Worm (Caenorhabditis elegans) whole organism, L2 larva: ENCODE results near the gene C15H11.13.

Source experiments
- R02D3.7 ChIP-seq: fragments of 150-350 bp; optimal IDR thresholded peaks from 2 replicates; lab custom pipeline; 2014; ENCODE audit warnings: missing biosample characterization, missing genetic modification characterization
- ZK546.5 ChIP-seq: sonication (generic microtip); optimal IDR thresholded peaks from 2 replicates; lab custom pipeline; 2017; ENCODE audit warnings: missing biosample characterization, missing genetic modification characterization
- aly-2 ChIP-seq: fragments of 150-350 bp; optimal IDR thresholded peaks from 2 replicates; lab custom pipeline; 2014; ENCODE audit warnings: missing biosample characterization, missing genetic modification characterization
- ama-1 ChIP-seq: fragments of 150-350 bp; optimal IDR thresholded peaks from 2 replicates; lab custom pipeline; 2018; ENCODE audit warnings: inconsistent platforms
- blmp-1 ChIP-seq: sonication (generic microtip); optimal IDR thresholded peaks from 2 replicates; lab custom pipeline; 2017; ENCODE audit warnings: missing genetic modification characterization, mild to moderate bottlenecking, missing compliant biosample characterization, antibody characterized with exemption, moderate library complexity; ENCODE audit not compliant: insufficient read depth
- dmd-4 ChIP-seq: sonication (generic microtip); optimal IDR thresholded peaks from 2 replicates; lab custom pipeline; 2017; ENCODE audit warnings: missing biosample characterization, missing genetic modification characterization
- lin-11 ChIP-seq: fragments of 150-350 bp; sonication (generic microtip); optimal IDR thresholded peaks from 2 replicates; lab custom pipeline; 2014; ENCODE audit warnings: missing biosample characterization, missing genetic modification characterization, inconsistent platforms, mixed read lengths
- nhr-11 ChIP-seq: fragments of 150-350 bp; optimal IDR thresholded peaks from 2 replicates; lab custom pipeline; 2014; ENCODE audit warnings: missing biosample characterization, missing genetic modification characterization
- nhr-77 ChIP-seq: fragments of 150-350 bp; optimal IDR thresholded peaks from 2 replicates; lab custom pipeline; 2014; ENCODE audit warnings: missing biosample characterization, missing genetic modification characterization
- snpc-4 ChIP-seq: fragments of 150-350 bp; optimal IDR thresholded peaks from 2 replicates; lab custom pipeline; 2014; ENCODE audit warnings: missing biosample characterization, missing genetic modification characterization
- unc-39 ChIP-seq: fragments of 150-350 bp; optimal IDR thresholded peaks from 2 replicates; lab custom pipeline; 2014; ENCODE audit warnings: missing biosample characterization, missing genetic modification characterization
- unc-62 ChIP-seq: fragments of 150-350 bp; optimal IDR thresholded peaks from 2 replicates; lab custom pipeline; 2014; ENCODE audit warnings: missing biosample characterization, missing genetic modification reagents, missing genetic modification characterization
- ztf-4 ChIP-seq: fragments of 150-350 bp; optimal IDR thresholded peaks from 2 replicates; lab custom pipeline; 2014; ENCODE audit warnings: missing biosample characterization, missing genetic modification characterization

DNA sequence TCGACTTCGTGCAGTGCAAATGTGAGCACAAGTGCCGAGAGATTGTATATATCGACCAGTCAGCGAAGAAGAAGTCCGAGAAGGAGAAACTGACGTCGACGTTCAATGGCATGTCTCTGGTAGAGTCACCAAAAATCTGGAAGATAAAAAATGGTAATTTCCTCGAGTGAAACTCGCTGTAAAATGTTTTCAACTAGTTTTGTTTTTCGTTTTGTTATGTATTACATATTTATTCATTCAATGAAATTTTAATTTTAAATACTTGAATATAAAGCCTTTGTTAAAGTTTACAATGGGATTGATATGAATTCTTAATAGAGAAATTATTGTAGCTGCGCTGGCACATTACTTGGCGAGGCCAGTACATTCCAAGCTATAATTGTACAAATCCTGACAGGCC lies 25.0 kb downstream of the C15H11.13 start:
- TF ChIP-seq nhr-11 = no peak
- no peak for TF ChIP-seq unc-39 (tag; lab: Kevin White, UChicago)
- no peak for TF ChIP-seq aly-2 (tag; lab: Kevin White, UChicago)
- no peak for TF ChIP-seq lin-11 (tag; lab: Kevin White, UChicago)
- no peak for TF ChIP-seq R02D3.7
- no peak for TF ChIP-seq unc-62 (GFP tag; lab: Kevin White, UChicago)
- no peak for TF ChIP-seq ztf-4 (tag; lab: Kevin White, UChicago)
- no peak for TF ChIP-seq nhr-77
- no peak for TF ChIP-seq snpc-4 (tag; lab: Kevin White, UChicago)
- no peak for TF ChIP-seq dmd-4
- no peak for TF ChIP-seq ZK546.5
- TF ChIP-seq ama-1 (lab: Kevin White, UChicago) = no peak
- no peak for TF ChIP-seq blmp-1 (tag; lab: Kevin White, UChicago)
